Fruit fly (Drosophila melanogaster) whole organism, embryonic: ENCODE results near the gene CG6912.

ENCODE experiments used
- Blimp-1 ChIP-seq: fragments of 200-800 bp; sonication (Bioruptor generic); optimal IDR thresholded peaks from 3 replicates; lab custom pipeline; 2018; ENCODE audit warnings: missing biosample characterization, missing genetic modification characterization, mild to moderate bottlenecking, moderate library complexity, missing genetic modification reagents
- C15 ChIP-seq: fragments of 200-800 bp; sonication (Bioruptor generic); IDR thresholded peaks from 3 replicates; pipeline ENCODE4 v1.3.6; 2022; ENCODE audit warnings: missing biosample characterization, missing genetic modification characterization
- CG10431 ChIP-seq: fragments of 200-800 bp; sonication (Bioruptor generic); optimal IDR thresholded peaks from 3 replicates; lab custom pipeline; 2018; ENCODE audit warnings: missing biosample characterization, mild to moderate bottlenecking, missing genetic modification characterization
- CG10959 ChIP-seq: fragments of 200-800 bp; sonication (Bioruptor generic); IDR thresholded peaks from 2 replicates; pipeline ENCODE4 v1.3.6; 2022; ENCODE audit warnings: missing biosample characterization, missing genetic modification characterization
- CG10979 ChIP-seq: fragments of 200-800 bp; sonication (Bioruptor generic); optimal IDR thresholded peaks from 2 replicates; lab custom pipeline; 2018; ENCODE audit warnings: missing biosample characterization, mild to moderate bottlenecking, missing genetic modification characterization, moderate library complexity
- CG11398 ChIP-seq: fragments of 200-800 bp; sonication (Bioruptor generic); optimal IDR thresholded peaks from 2 replicates; lab custom pipeline; 2016; ENCODE audit warnings: missing biosample characterization, missing genetic modification characterization
- CG11504 ChIP-seq: fragments of 200-800 bp; sonication (Bioruptor generic); optimal IDR thresholded peaks from 3 replicates; lab custom pipeline; 2019; ENCODE audit warnings: missing biosample characterization, mild to moderate bottlenecking, missing genetic modification characterization, moderate library complexity
- CG11695 ChIP-seq: fragments of 200-800 bp; sonication (Bioruptor generic); IDR thresholded peaks from 3 replicates; pipeline ENCODE4 v1.3.6; 2022; ENCODE audit warnings: missing biosample characterization, missing genetic modification characterization
- CG11723 ChIP-seq: fragments of 200-800 bp; sonication (Bioruptor generic); optimal IDR thresholded peaks from 2 replicates; lab custom pipeline; 2017; ENCODE audit warnings: missing biosample characterization, mild to moderate bottlenecking, missing genetic modification characterization
- CG14667 ChIP-seq: fragments of 200-800 bp; sonication (Bioruptor generic); IDR thresholded peaks from 2 replicates; pipeline ENCODE4 v1.3.6; 2022; ENCODE audit warnings: missing biosample characterization, missing genetic modification characterization
- CG14710 ChIP-seq: fragments of 200-800 bp; sonication (Bioruptor generic); optimal IDR thresholded peaks from 3 replicates; lab custom pipeline; 2019; ENCODE audit warnings: missing biosample characterization, mild to moderate bottlenecking, missing genetic modification characterization, moderate library complexity
- CG14860 ChIP-seq: fragments of 200-800 bp; sonication (Bioruptor generic); IDR thresholded peaks from 3 replicates; pipeline ENCODE4 v1.3.6; 2022; ENCODE audit warnings: missing biosample characterization, missing genetic modification characterization; ENCODE audit not compliant: partially characterized antibody
- CG1529 ChIP-seq: fragments of 200-800 bp; sonication (Bioruptor generic); optimal IDR thresholded peaks from 3 replicates; lab custom pipeline; 2018; ENCODE audit warnings: missing biosample characterization, missing genetic modification characterization
- CG15601 ChIP-seq: fragments of 200-800 bp; sonication (Bioruptor generic); optimal IDR thresholded peaks from 3 replicates; lab custom pipeline; 2019; ENCODE audit warnings: missing biosample characterization, mild to moderate bottlenecking, missing genetic modification characterization, moderate library complexity
- CG17385 ChIP-seq: fragments of 200-800 bp; sonication (Bioruptor generic); optimal IDR thresholded peaks from 3 replicates; lab custom pipeline; 2018; ENCODE audit warnings: missing biosample characterization, mild to moderate bottlenecking, missing genetic modification characterization
- CG2712 ChIP-seq: fragments of 200-800 bp; optimal IDR thresholded peaks from 3 replicates; lab custom pipeline; 2019; ENCODE audit warnings: missing biosample characterization, mild to moderate bottlenecking, missing genetic modification characterization, moderate library complexity
- CG30403 ChIP-seq: fragments of 200-800 bp; sonication (Bioruptor generic); optimal IDR thresholded peaks from 3 replicates; lab custom pipeline; 2016; ENCODE audit warnings: missing biosample characterization, missing genetic modification characterization
- CG33557 ChIP-seq: fragments of 200-800 bp; sonication (Bioruptor generic); optimal IDR thresholded peaks from 2 replicates; lab custom pipeline; 2019; ENCODE audit warnings: missing biosample characterization, mild to moderate bottlenecking, missing genetic modification characterization, moderate library complexity
- CG4328 ChIP-seq: fragments of 200-800 bp; sonication (Bioruptor generic); optimal IDR thresholded peaks from 3 replicates; lab custom pipeline; 2017; ENCODE audit warnings: missing biosample characterization, missing genetic modification reagents, missing genetic modification characterization
- CG4617 ChIP-seq: fragments of 200-800 bp; sonication (Bioruptor generic); optimal IDR thresholded peaks from 3 replicates; lab custom pipeline; 2016; ENCODE audit warnings: missing biosample characterization, missing genetic modification characterization, borderline replicate concordance
- CG5245 ChIP-seq: fragments of 200-800 bp; sonication (Bioruptor generic); optimal IDR thresholded peaks from 3 replicates; lab custom pipeline; 2016; ENCODE audit warnings: missing biosample characterization, missing genetic modification characterization
- CG6854 ChIP-seq: fragments of 200-800 bp; sonication (Bioruptor generic); optimal IDR thresholded peaks from 3 replicates; lab custom pipeline; 2017; ENCODE audit warnings: missing biosample characterization, mild to moderate bottlenecking, missing genetic modification characterization
- Chrac-16 ChIP-seq: fragments of 200-800 bp; sonication (Bioruptor generic); optimal IDR thresholded peaks from 3 replicates; lab custom pipeline; 2016; ENCODE audit warnings: missing biosample characterization, missing genetic modification characterization
- CoRest ChIP-seq: fragments of 200-800 bp; sonication (Bioruptor generic); optimal IDR thresholded peaks from 3 replicates; lab custom pipeline; 2018; ENCODE audit warnings: missing biosample characterization, mild to moderate bottlenecking, missing genetic modification characterization, moderate library complexity
- Fer3 ChIP-seq: fragments of 200-800 bp; sonication (Bioruptor generic); optimal IDR thresholded peaks from 2 replicates; lab custom pipeline; 2018; ENCODE audit warnings: missing biosample characterization, mild to moderate bottlenecking, missing genetic modification characterization, moderate library complexity
- HLHmδ ChIP-seq: fragments of 200-800 bp; sonication (Bioruptor generic); optimal IDR thresholded peaks from 2 replicates; lab custom pipeline; 2018; ENCODE audit warnings: missing biosample characterization, mild to moderate bottlenecking, missing genetic modification characterization, moderate library complexity
- Lhr ChIP-seq: fragments of 200-800 bp; sonication (Bioruptor generic); optimal IDR thresholded peaks from 3 replicates; lab custom pipeline; 2017; ENCODE audit warnings: mild to moderate bottlenecking, missing biosample characterization, missing genetic modification reagents, missing genetic modification characterization
- Oli ChIP-seq: fragments of 200-800 bp; sonication (Bioruptor generic); optimal IDR thresholded peaks from 2 replicates; lab custom pipeline; 2018; ENCODE audit warnings: missing biosample characterization, mild to moderate bottlenecking, missing genetic modification characterization, moderate library complexity
- Scr ChIP-seq: fragments of 200-800 bp; sonication (Bioruptor generic); IDR thresholded peaks from 2 replicates; pipeline ENCODE4 v1.3.6; 2022; ENCODE audit warnings: missing biosample characterization, missing genetic modification characterization; ENCODE audit not compliant: partially characterized antibody
- az2 ChIP-seq: fragments of 200-800 bp; sonication (Bioruptor generic); optimal IDR thresholded peaks from 3 replicates; lab custom pipeline; 2016; ENCODE audit warnings: missing biosample characterization, missing genetic modification characterization
- bigmax ChIP-seq: fragments of 200-800 bp; sonication (Bioruptor generic); optimal IDR thresholded peaks from 2 replicates; lab custom pipeline; 2018; ENCODE audit warnings: missing biosample characterization, mild to moderate bottlenecking, missing genetic modification characterization
- bsh ChIP-seq, 2 experiments: fragments of 200-800 bp; sonication (Bioruptor generic); optimal IDR thresholded peaks; 2 replicates each; lab custom pipeline; 2017 to 2018; ENCODE audit warnings: mild to moderate bottlenecking in 2 of 2, missing biosample characterization in 2 of 2, missing genetic modification characterization in 2 of 2, moderate library complexity in 1 of 2
- dpn ChIP-seq, 2 experiments: fragments of 200-800 bp; sonication (Bioruptor generic); optimal IDR thresholded peaks; 3 replicates each; lab custom pipeline; 2016; ENCODE audit warnings: missing biosample characterization in 2 of 2, missing genetic modification characterization in 2 of 2
- gce ChIP-seq: fragments of 200-800 bp; sonication (Bioruptor generic); IDR thresholded peaks from 3 replicates; pipeline ENCODE4 v1.3.6; 2022; ENCODE audit warnings: missing biosample characterization, missing genetic modification characterization
- gem ChIP-seq: fragments of 200-800 bp; sonication (Bioruptor generic); optimal IDR thresholded peaks from 2 replicates; lab custom pipeline; 2019; ENCODE audit warnings: missing biosample characterization, mild to moderate bottlenecking, missing genetic modification characterization, moderate library complexity
- grn ChIP-seq: fragments of 200-800 bp; sonication (Bioruptor generic); optimal IDR thresholded peaks from 3 replicates; lab custom pipeline; 2017; ENCODE audit warnings: missing biosample characterization, missing genetic modification characterization
- hkb ChIP-seq, 2 experiments: fragments of 200-800 bp in 1 of 2; fragments of >200 bp in 1 of 2; sonication (Bioruptor generic) in 1 of 2; IDR thresholded peaks in 1 of 2; optimal IDR thresholded peaks in 1 of 2; 2 replicates each; pipeline versions ENCODE4 v1.3.6 to Lab custom; 2017 to 2022; ENCODE audit warnings: missing biosample characterization in 1 of 2, missing genetic modification characterization in 1 of 2
- klu ChIP-seq: fragments of 200-800 bp; sonication (Bioruptor generic); IDR thresholded peaks from 2 replicates; pipeline ENCODE4 v1.3.6; 2022; ENCODE audit warnings: missing biosample characterization, missing genetic modification characterization
- lbe ChIP-seq: fragments of 200-800 bp; sonication (Bioruptor generic); optimal IDR thresholded peaks from 2 replicates; lab custom pipeline; 2016; ENCODE audit warnings: missing biosample characterization, mild to moderate bottlenecking, missing genetic modification characterization
- lola ChIP-seq, 3 experiments: fragments of >200 bp in 2 of 3; fragments of 200-800 bp in 1 of 3; sonication (Bioruptor generic) in 1 of 3; optimal IDR thresholded peaks; 2 replicates each; lab custom pipeline; 2017 to 2019; ENCODE audit warnings: missing biosample characterization in 3 of 3, missing genetic modification characterization in 3 of 3, mild to moderate bottlenecking in 1 of 3, moderate library complexity in 1 of 3
- nmo ChIP-seq: fragments of 200-800 bp; sonication (Bioruptor generic); optimal IDR thresholded peaks from 2 replicates; lab custom pipeline; 2018; ENCODE audit warnings: missing biosample characterization, mild to moderate bottlenecking, missing genetic modification characterization, moderate library complexity
- odd ChIP-seq: fragments of 200-800 bp; sonication (Bioruptor generic); optimal IDR thresholded peaks from 2 replicates; lab custom pipeline; 2017; ENCODE audit warnings: missing biosample characterization, mild to moderate bottlenecking, missing genetic modification characterization
- p53 ChIP-seq: fragments of 200-800 bp; sonication (Bioruptor generic); optimal IDR thresholded peaks from 2 replicates; lab custom pipeline; 2016; ENCODE audit warnings: missing biosample characterization, missing genetic modification characterization
- pho ChIP-seq: fragments of 200-800 bp; sonication (Bioruptor generic); optimal IDR thresholded peaks from 2 replicates; lab custom pipeline; 2016; ENCODE audit warnings: missing biosample characterization, missing genetic modification characterization
- repo ChIP-seq: fragments of 200-800 bp; sonication (Bioruptor generic); optimal IDR thresholded peaks from 2 replicates; lab custom pipeline; 2016; ENCODE audit warnings: missing biosample characterization, missing genetic modification characterization
- ro ChIP-seq: fragments of 200-800 bp; sonication (Bioruptor generic); IDR thresholded peaks from 2 replicates; pipeline ENCODE4 v1.3.6; 2022; ENCODE audit warnings: missing biosample characterization, missing genetic modification characterization
- sd ChIP-seq: fragments of 200-800 bp; sonication (Bioruptor generic); optimal IDR thresholded peaks from 3 replicates; lab custom pipeline; 2018; ENCODE audit warnings: missing biosample characterization, mild to moderate bottlenecking, missing genetic modification characterization, moderate library complexity
- sens ChIP-seq: fragments of 200-800 bp; sonication (Bioruptor generic); peaks from one replicate; lab custom pipeline; 2016; ENCODE audit warnings: missing biosample characterization, missing genetic modification characterization
- slbo ChIP-seq: fragments of 200-800 bp; sonication (Bioruptor generic); IDR thresholded peaks from 2 replicates; pipeline ENCODE4 v1.3.6; 2022; ENCODE audit warnings: missing biosample characterization, missing genetic modification characterization
- yki ChIP-seq: fragments of >200 bp; optimal IDR thresholded peaks from 3 replicates; lab custom pipeline; 2018

Gene CG6912

DNA sequence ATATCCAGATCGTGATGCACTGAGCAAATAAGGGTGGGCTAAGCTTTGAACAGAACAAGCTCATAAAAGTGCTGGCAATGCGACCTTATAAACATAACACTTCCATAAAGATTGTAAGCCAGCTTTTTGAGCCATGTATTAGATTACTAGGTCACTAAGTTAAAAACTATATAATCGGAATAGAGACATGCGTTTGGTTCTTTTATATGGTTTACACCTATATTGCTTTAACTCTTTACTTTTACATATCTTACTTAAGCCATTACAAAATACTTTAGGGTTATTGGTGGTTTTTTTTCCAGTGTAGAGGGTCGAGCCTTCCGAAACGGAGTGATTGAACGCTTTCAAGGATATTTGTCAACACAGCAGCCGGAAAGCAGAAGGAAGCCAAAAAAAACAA is 44.5 kb downstream of the CG6912 start (continued):
- TF ChIP-seq CG17385 (GFP tag; lab: Kevin White, UChicago) (no peak), hkb (optimal IDR thresholded peaks at IDR 0.05; lab: Kevin White, UChicago) (no peak), hkb (GFP tag; IDR thresholded peaks at IDR 0.05; lab: Robert Waterston, UW) (no peak), az2 (peak; percentile 5), Chrac-16 (GFP tag; lab: Kevin White, UChicago) (peak; percentile 6), gce (no peak), ro (no peak), Blimp-1 (GFP tag; lab: Kevin White, UChicago) (peak; percentile 10), odd (GFP tag; lab: Kevin White, UChicago) (no peak), slbo (GFP tag; lab: Robert Waterston, UW) (peak; percentile 10; the same call in 1 of the 2 replicates), p53 (GFP tag; lab: Kevin White, UChicago) (no peak), CG14667 (GFP tag; lab: Robert Waterston, UW) (no peak), nmo (peak; percentile 40), HLHmδ (GFP tag; lab: Kevin White, UChicago) (no peak), repo (no peak), klu (GFP tag; lab: Robert Waterston, UW) (no peak), CG10959 (GFP tag; lab: Robert Waterston, UW) (no peak), CG30403 (GFP tag; lab: Kevin White, UChicago) (no peak), lbe (GFP tag; lab: Kevin White, UChicago) (peak; percentile 46), CG14860 (GFP tag; lab: Robert Waterston, UW) (no peak), CG11398 (GFP tag; lab: Kevin White, UChicago) (no peak), Lhr (GFP tag; lab: Kevin White, UChicago) (no peak), CG14710 (tag; lab: Kevin White, UChicago) (peak; percentile 20), gem (tag; lab: Kevin White, UChicago) (peak; percentile 41), pho (GFP tag; lab: Kevin White, UChicago) (no peak), Fer3 (tag; lab: Kevin White, UChicago) (no peak), CG2712 (tag; lab: Kevin White, UChicago) (peak; percentile 43), lola (GFP tag; optimal IDR thresholded peaks at IDR 0.05; lab: Kevin White, UChicago) (peak in 1 of 3 experiments; percentile 33), CoRest (tag; lab: Kevin White, UChicago) (peak; percentile 31), grn (GFP tag; lab: Kevin White, UChicago) (no peak), CG11504 (tag; lab: Kevin White, UChicago) (peak; percentile 21), bigmax (GFP tag; lab: Kevin White, UChicago) (no peak), CG11723 (GFP tag; lab: Kevin White, UChicago) (no peak), CG11695 (GFP tag; lab: Robert Waterston, UW) (no peak), bsh (GFP tag; optimal IDR thresholded peaks at IDR 0.05; lab: Kevin White, UChicago) (peak; percentile 26 to 34), CG4328 (GFP tag; lab: Kevin White, UChicago) (no peak), Oli (peak; percentile 6), sd (tag; lab: Kevin White, UChicago) (no peak), CG1529 (peak; percentile 44), dpn (GFP tag; optimal IDR thresholded peaks at IDR 0.05; lab: Kevin White, UChicago) (peak in 1 of 2 experiments; percentile 2), CG33557 (GFP tag; lab: Kevin White, UChicago) (peak; percentile 22), CG6854 (GFP tag; lab: Kevin White, UChicago) (no peak), CG10431 (no peak), CG10979 (tag; lab: Kevin White, UChicago) (peak; percentile 40), CG5245 (GFP tag; lab: Kevin White, UChicago) (no peak), CG4617 (no peak), CG15601 (peak; percentile 3), sens (GFP tag; lab: Kevin White, UChicago) (peak; percentile 86), C15 (GFP tag; lab: Robert Waterston, UW) (no peak), Scr (GFP tag; lab: Robert Waterston, UW) (no peak), yki (lab: Kevin White, UChicago) (no peak)
